Worm (Caenorhabditis elegans): ENCODE results near the gene vps-26.

The vps-26 gene

ce11 chrIV:9341591-9341990 is at the start of gene vps-26:
vps-26 (minus strand) TSS chrIV:9341790.
- TF ChIP-seq ces-1 (GFP tag; optimal IDR thresholded peaks at IDR 0.05) (peak; percentile 5), tbx-8 (GFP tag; optimal IDR thresholded peaks at IDR 0.05) (no peak), mep-1 (tag; optimal IDR thresholded peaks at IDR 0.05) (peak; percentile 7)

ce11 chrIV:9386038-9386437 is 44.4 kb upstream of the vps-26 start, which contains the start of gene daf-15:
daf-15 (plus strand) TSS chrIV:9386208.
- TF ChIP-seq mep-1 (tag; optimal IDR thresholded peaks at IDR 0.05) (peak; percentile 0), lin-13 (tag; optimal IDR thresholded peaks at IDR 0.05) (no peak), pha-4 (tag; optimal IDR thresholded peaks at IDR 0.05) (no peak), sptf-1 (tag; optimal IDR thresholded peaks at IDR 0.05) (no peak), tbx-8 (GFP tag; optimal IDR thresholded peaks at IDR 0.05) (no peak), lsy-2 (tag; optimal IDR thresholded peaks at IDR 0.05) (peak; percentile 14), nhr-28 (tag; optimal IDR thresholded peaks at IDR 0.05) (no peak), ceh-43 (GFP tag; optimal IDR thresholded peaks at IDR 0.05) (no peak), elt-3 (tag; optimal IDR thresholded peaks at IDR 0.05) (no peak)

ce11 chrIV:9384826-9385225 is 43.2 kb upstream of the vps-26 start, which contains the start of gene C10C5.7:
C10C5.7 (plus strand) TSS chrIV:9385126.
- no peak for TF ChIP-seq mep-1 (tag; optimal IDR thresholded peaks at IDR 0.05)

ce11 chrIV:9381136-9381535 is 39.5 kb upstream of the vps-26 start, which contains the start of gene C10C5.5:
C10C5.5 (plus strand) TSS chrIV:9381436.
- TF ChIP-seq elt-3 (tag; optimal IDR thresholded peaks at IDR 0.05) (no peak), ztf-11 (tag; optimal IDR thresholded peaks at IDR 0.05) (no peak), mls-2 (tag; optimal IDR thresholded peaks at IDR 0.05) (no peak), flh-1 (GFP tag; optimal IDR thresholded peaks at IDR 0.05) (no peak), blmp-1 (tag; optimal IDR thresholded peaks at IDR 0.05) (no peak), cnd-1 (tag; optimal IDR thresholded peaks at IDR 0.05) (no peak), nhr-237 (tag; optimal IDR thresholded peaks at IDR 0.05) (no peak), zip-8 (tag; optimal IDR thresholded peaks at IDR 0.05) (no peak), lin-13 (tag; optimal IDR thresholded peaks at IDR 0.05) (no peak), nhr-28 (tag; optimal IDR thresholded peaks at IDR 0.05) (no peak), nhr-12 (tag; optimal IDR thresholded peaks at IDR 0.05) (no peak), hlh-1 (tag; optimal IDR thresholded peaks at IDR 0.05) (no peak), mep-1 (tag; optimal IDR thresholded peaks at IDR 0.05) (no peak), elt-1 (tag; optimal IDR thresholded peaks at IDR 0.05; ENCODE audit: borderline replicate concordance, insufficient read depth) (no peak), bed-3 (GFP tag; optimal IDR thresholded peaks at IDR 0.05) (no peak)

ce11 chrIV:9378272-9378671 is 36.7 kb upstream of the vps-26 start, which contains the start of gene C10C5.4:
C10C5.4 (plus strand) TSS chrIV:9378552.
- TF ChIP-seq mab-5 (tag; optimal IDR thresholded peaks at IDR 0.05) = no peak
- TF ChIP-seq M03D4.4 (tag; optimal IDR thresholded peaks at IDR 0.05) = no peak
- TF ChIP-seq ztf-11 (tag; optimal IDR thresholded peaks at IDR 0.05) = no peak
- TF ChIP-seq pha-4 (tag; optimal IDR thresholded peaks at IDR 0.05) = no peak
- no peak for TF ChIP-seq nhr-2 (tag; optimal IDR thresholded peaks at IDR 0.05)
- no peak for TF ChIP-seq cnd-1 (tag; optimal IDR thresholded peaks at IDR 0.05)
- TF ChIP-seq zip-8 (tag; optimal IDR thresholded peaks at IDR 0.05) = no peak
- no peak for TF ChIP-seq snpc-4 (tag; optimal IDR thresholded peaks at IDR 0.05)
- TF ChIP-seq elt-1 (tag; optimal IDR thresholded peaks at IDR 0.05; ENCODE audit: borderline replicate concordance, insufficient read depth) = no peak
- TF ChIP-seq lin-32 (GFP tag; optimal IDR thresholded peaks at IDR 0.05) = no peak
- no peak for TF ChIP-seq hlh-1 (tag; optimal IDR thresholded peaks at IDR 0.05)
- no peak for TF ChIP-seq elt-3 (tag; optimal IDR thresholded peaks at IDR 0.05)
- TF ChIP-seq ceh-83 (GFP tag; optimal IDR thresholded peaks at IDR 0.05) = no peak
- TF ChIP-seq nhr-76 (tag; optimal IDR thresholded peaks at IDR 0.05) = no peak
- TF ChIP-seq tbx-8 (GFP tag; optimal IDR thresholded peaks at IDR 0.05) = no peak
- no peak for TF ChIP-seq mep-1 (tag; optimal IDR thresholded peaks at IDR 0.05)
- no peak for TF ChIP-seq sptf-1 (tag; optimal IDR thresholded peaks at IDR 0.05)
- TF ChIP-seq ces-1 (GFP tag; optimal IDR thresholded peaks at IDR 0.05) = no peak

- TF ChIP-seq mab-5 (tag; optimal IDR thresholded peaks at IDR 0.05) (no peak), zip-8 (tag; optimal IDR thresholded peaks at IDR 0.05) (no peak), nhr-12 (tag; optimal IDR thresholded peaks at IDR 0.05) (no peak), drap-1 (GFP tag; optimal IDR thresholded peaks at IDR 0.05) (no peak), mep-1 (tag; optimal IDR thresholded peaks at IDR 0.05) (no peak), lsy-2 (tag; optimal IDR thresholded peaks at IDR 0.05) (no peak), ceh-43 (GFP tag; optimal IDR thresholded peaks at IDR 0.05) (no peak), ceh-39 (tag; optimal IDR thresholded peaks at IDR 0.05) (no peak), snpc-4 (tag; optimal IDR thresholded peaks at IDR 0.05) (no peak), pha-4 (tag; optimal IDR thresholded peaks at IDR 0.05) (no peak), cnd-1 (tag; optimal IDR thresholded peaks at IDR 0.05) (no peak), flh-1 (GFP tag; optimal IDR thresholded peaks at IDR 0.05) (no peak)
Measured at ce11 chrIV:9376550-9376949, 35.0 kb upstream of the vps-26 start.

Measured in whole organism, mixed stage, embryonic.